Worm (Caenorhabditis elegans): ENCODE measurements around the gene pqn-82.
A peak's percentile ranks its signal among the peaks of the same experiment; 100 is the strongest.

Gene pqn-82

DNA sequence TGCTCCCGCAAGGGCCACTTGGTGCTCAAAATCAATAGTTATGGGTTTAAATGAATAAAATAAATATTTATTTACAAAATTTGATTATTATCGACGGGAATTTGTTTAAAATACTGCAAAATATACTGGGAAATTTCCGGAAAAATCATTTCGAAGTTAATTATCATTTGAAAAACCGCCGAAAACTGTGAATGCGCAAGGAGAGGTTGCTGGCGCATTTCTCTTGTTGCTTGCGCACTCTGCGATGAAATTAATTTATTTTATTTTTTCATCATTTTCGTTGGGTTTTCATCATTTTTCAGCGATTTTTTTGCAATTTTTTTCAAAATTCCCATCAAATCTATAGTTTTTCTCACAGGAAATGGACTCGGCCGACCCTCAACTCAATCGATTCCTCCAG is 10.7 kb downstream of the pqn-82 start, which contains the start of gene ddp-1:
ddp-1 (plus strand) TSS at position 357 of the 400 bp plus-strand sequence.
- TF ChIP-seq arid-1 (GFP tag; conservative IDR thresholded peaks at IDR 0.05) (peak; percentile 89), spr-1 (tag; optimal IDR thresholded peaks at IDR 0.05) (peak; percentile 91), nhr-237 (tag; optimal IDR thresholded peaks at IDR 0.05) (no peak), mdt-29 (GFP tag; IDR thresholded peaks at IDR 0.05) (peak; percentile 83), zip-2 (tag; optimal IDR thresholded peaks at IDR 0.05) (peak; percentile 78), dmd-8 (GFP tag; IDR thresholded peaks at IDR 0.05) (peak; percentile 76; the same call in 1 of the 2 replicates), lin-29 (GFP tag; IDR thresholded peaks at IDR 0.05) (peak; percentile 84), nhr-102 (tag; optimal IDR thresholded peaks at IDR 0.05) (peak; percentile 95), zag-1 (tag; optimal IDR thresholded peaks at IDR 0.05) (peak; percentile 24), lin-38 (GFP tag; IDR thresholded peaks at IDR 0.05) (peak; percentile 96), lin-1 (GFP tag; IDR thresholded peaks at IDR 0.05) (0 out of 2 replicates have a peak, but pooled peaks have one; percentile 51), hlh-30 (tag; optimal IDR thresholded peaks at IDR 0.05; ENCODE audit: insufficient read depth) (peak; percentile 79), F37D6.2 (tag; optimal IDR thresholded peaks at IDR 0.05) (peak; percentile 91), nhr-77 (tag; optimal IDR thresholded peaks at IDR 0.05) (peak; percentile 95), mdl-1 (tag; optimal IDR thresholded peaks at IDR 0.05) (no peak), nhr-28 (tag; optimal IDR thresholded peaks at IDR 0.05) (peak; percentile 71), F10B5.3 (tag; optimal IDR thresholded peaks at IDR 0.05) (peak; percentile 91), fkh-10 (GFP tag; optimal IDR thresholded peaks at IDR 0.05) (peak; percentile 96), egl-43 (GFP tag; IDR thresholded peaks at IDR 0.05) (peak; percentile 61; the same call in 1 of the 2 replicates), ceh-28 (tag; optimal IDR thresholded peaks at IDR 0.05) (no peak), pqm-1 (tag; optimal IDR thresholded peaks at IDR 0.05) (peak; percentile 25), zfp-3 (GFP tag; conservative IDR thresholded peaks at IDR 0.05) (peak; percentile 92), madf-5 (GFP tag; IDR thresholded peaks at IDR 0.05) (no peak), snpc-1.2 (GFP tag; IDR thresholded peaks at IDR 0.05) (peak; percentile 73; the same call in 1 of the 2 replicates), lir-3 (tag; optimal IDR thresholded peaks at IDR 0.05) (peak; percentile 35), nhr-6 (tag; optimal IDR thresholded peaks at IDR 0.05) (peak; percentile 89), ztf-7 (tag; optimal IDR thresholded peaks at IDR 0.05) (peak; percentile 92), hlh-11 (tag; optimal IDR thresholded peaks at IDR 0.05) (peak; percentile 87), ztf-11 (tag; optimal IDR thresholded peaks at IDR 0.05) (no peak), Y105C5A.15 (GFP tag; IDR thresholded peaks at IDR 0.05) (no peak), madf-9 (GFP tag; conservative IDR thresholded peaks at IDR 0.05) (peak; percentile 80; the same call in 1 of the 2 replicates), ces-1 (GFP tag; optimal IDR thresholded peaks at IDR 0.05) (peak; percentile 75), unc-39 (tag; optimal IDR thresholded peaks at IDR 0.05) (no peak), F26F4.8 (GFP tag; conservative IDR thresholded peaks at IDR 0.05) (no peak), T26A8.4 (GFP tag; IDR thresholded peaks at IDR 0.05) (peak; percentile 93), fos-1 (tag; optimal IDR thresholded peaks at IDR 0.05) (no peak), daf-12 (tag; optimal IDR thresholded peaks at IDR 0.05) (no peak), nhr-111 (GFP tag; optimal IDR thresholded peaks at IDR 0.05) (no peak), dve-1 (tag; optimal IDR thresholded peaks at IDR 0.05; ENCODE audit: insufficient read depth) (peak; percentile 98), cey-2 (tag; optimal IDR thresholded peaks at IDR 0.05; ENCODE audit: borderline replicate concordance, insufficient read depth) (no peak), ceh-62 (tag; optimal IDR thresholded peaks at IDR 0.05) (no peak), daf-19 (GFP tag; conservative IDR thresholded peaks at IDR 0.05) (peak; percentile 83), skn-1 (tag; optimal IDR thresholded peaks at IDR 0.05) (no peak), gei-8 (GFP tag; optimal IDR thresholded peaks at IDR 0.05) (no peak), Y48G9A.11 (GFP tag; IDR thresholded peaks at IDR 0.05) (peak; percentile 87), hmg-1.1 (GFP tag; IDR thresholded peaks at IDR 0.05) (peak; percentile 91), sdz-12 (GFP tag; optimal IDR thresholded peaks at IDR 0.05) (peak; percentile 60), spr-3 (GFP tag; optimal IDR thresholded peaks at IDR 0.05) (peak; percentile 94), nhr-42 (GFP tag; IDR thresholded peaks at IDR 0.05) (peak; percentile 92), pha-4 (GFP tag; IDR thresholded peaks at IDR 0.05) (peak; percentile 87), pha-4 (tag; optimal IDR thresholded peaks at IDR 0.05) (peak; percentile 96), aha-1 (tag) (peak; percentile 83)
